Fruit fly (Drosophila melanogaster): Measurements from ENCODE around the gene Unc50.

DNA sequence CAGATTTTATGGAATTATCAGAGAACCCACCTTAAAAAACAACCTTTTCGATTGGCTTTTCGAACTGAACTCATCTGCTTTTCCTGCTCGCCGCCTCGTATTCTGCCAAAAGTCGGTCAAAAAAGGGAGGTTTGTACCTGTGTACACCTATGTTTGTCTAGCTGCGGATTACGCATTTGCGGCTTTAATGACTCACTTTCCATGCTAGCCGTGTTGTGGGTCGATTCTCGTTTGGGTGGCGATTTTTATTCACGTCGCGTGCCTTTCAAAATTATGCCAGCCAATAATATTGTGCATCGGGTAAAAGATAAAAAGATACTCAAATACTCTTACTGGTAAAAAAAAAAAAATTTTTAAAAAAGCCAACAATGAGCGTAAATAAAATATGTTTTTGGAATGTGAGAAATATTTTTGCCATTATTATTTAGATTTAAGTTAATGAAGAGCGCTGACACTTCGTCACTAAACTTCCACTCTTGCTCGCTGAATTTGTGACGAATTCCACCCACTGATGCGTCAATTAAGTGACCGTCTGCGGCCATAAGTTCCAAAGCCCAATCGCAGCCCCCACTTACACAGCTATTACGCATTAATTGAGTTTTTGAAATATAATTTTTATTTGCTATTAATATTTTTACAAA lies 30.7 kb downstream of the Unc50 start, which contains the start of gene Cyp313b1:
- TF ChIP-seq CG15710 (tag; optimal IDR thresholded peaks at IDR 0.05) (no peak), CG13204 (GFP tag; optimal IDR thresholded peaks at IDR 0.05) (no peak), EcR (GFP tag; optimal IDR thresholded peaks at IDR 0.05) (no peak)

All from whole organism, pupa.